Fruit fly (Drosophila melanogaster) whole organism, embryonic: ENCODE data around the gene CG8149.

ENCODE experiments used
- Asciz ChIP-seq: fragments of 200-800 bp; sonication (Bioruptor generic); optimal IDR thresholded peaks from 2 replicates; lab custom pipeline; 2017; ENCODE audit warnings: missing biosample characterization, mild to moderate bottlenecking, missing genetic modification characterization, missing genetic modification reagents
- B-H1 ChIP-seq: fragments of 200-800 bp; sonication (Bioruptor generic); IDR thresholded peaks from 3 replicates; pipeline ENCODE4 v1.3.6; 2022; ENCODE audit warnings: missing biosample characterization, missing genetic modification characterization
- CG12104 ChIP-seq: fragments of 200-800 bp; sonication (Bioruptor generic); optimal IDR thresholded peaks from 3 replicates; lab custom pipeline; 2016; ENCODE audit warnings: missing biosample characterization, missing genetic modification characterization
- CG1233 ChIP-seq: fragments of 200-800 bp; sonication (Bioruptor generic); optimal IDR thresholded peaks from 4 replicates; lab custom pipeline; 2018; ENCODE audit warnings: missing biosample characterization, mild to moderate bottlenecking, missing genetic modification characterization
- CG12744 ChIP-seq: fragments of 200-800 bp; sonication (Bioruptor generic); optimal IDR thresholded peaks from 2 replicates; lab custom pipeline; 2016; ENCODE audit warnings: missing biosample characterization, missing genetic modification characterization
- CG13287 ChIP-seq: fragments of 200-800 bp; sonication (Bioruptor generic); IDR thresholded peaks from 2 replicates; pipeline ENCODE4 v1.3.6; 2022; ENCODE audit warnings: missing biosample characterization, missing genetic modification characterization; ENCODE audit not compliant: partially characterized antibody
- CG1647 ChIP-seq: fragments of 200-800 bp; sonication (Bioruptor generic); optimal IDR thresholded peaks from 3 replicates; lab custom pipeline; 2016; ENCODE audit warnings: missing biosample characterization, missing genetic modification characterization
- CG17385 ChIP-seq: fragments of 200-800 bp; sonication (Bioruptor generic); optimal IDR thresholded peaks from 3 replicates; lab custom pipeline; 2018; ENCODE audit warnings: missing biosample characterization, mild to moderate bottlenecking, missing genetic modification characterization
- CG30431 ChIP-seq: fragments of 200-800 bp; sonication (Bioruptor generic); optimal IDR thresholded peaks from 2 replicates; lab custom pipeline; 2017; ENCODE audit warnings: missing biosample characterization, missing genetic modification characterization
- CG31224 ChIP-seq: fragments of 200-800 bp; sonication (Bioruptor generic); IDR thresholded peaks from 2 replicates; pipeline ENCODE4 v1.3.6; 2022; ENCODE audit warnings: missing biosample characterization, missing genetic modification characterization
- CG3163 ChIP-seq: fragments of 200-800 bp; sonication (Bioruptor generic); optimal IDR thresholded peaks from 3 replicates; lab custom pipeline; 2016; ENCODE audit warnings: missing biosample characterization, missing genetic modification characterization
- CG3726 ChIP-seq: fragments of 200-800 bp; sonication (Bioruptor generic); IDR thresholded peaks from 3 replicates; pipeline ENCODE4, ENCODE4 v1.3.6; 2022; ENCODE audit warnings: missing biosample characterization, missing genetic modification characterization
- CG3847 ChIP-seq: fragments of 200-800 bp; sonication (Bioruptor generic); IDR thresholded peaks from 2 replicates; pipeline ENCODE4 v1.3.6; 2022; ENCODE audit warnings: missing biosample characterization, missing genetic modification characterization
- CG43689 ChIP-seq: fragments of 200-800 bp; sonication (Bioruptor generic); IDR thresholded peaks from 2 replicates; pipeline ENCODE4 v1.3.6; 2022; ENCODE audit warnings: missing biosample characterization, missing genetic modification characterization
- CG5245 ChIP-seq: fragments of 200-800 bp; sonication (Bioruptor generic); optimal IDR thresholded peaks from 3 replicates; lab custom pipeline; 2016; ENCODE audit warnings: missing biosample characterization, missing genetic modification characterization
- CG6272 ChIP-seq: fragments of 200-800 bp; sonication (Bioruptor generic); IDR thresholded peaks from 2 replicates; pipeline ENCODE4 v1.3.6; 2022; ENCODE audit warnings: missing biosample characterization, missing genetic modification characterization
- CG6791 ChIP-seq: fragments of 200-800 bp; sonication (Bioruptor generic); IDR thresholded peaks from 3 replicates; pipeline ENCODE4 v1.3.6; 2022; ENCODE audit warnings: missing biosample characterization, missing genetic modification characterization; ENCODE audit not compliant: partially characterized antibody
- CG9215 ChIP-seq: fragments of 200-800 bp; sonication (Bioruptor generic); IDR thresholded peaks from 2 replicates; pipeline ENCODE4 v1.3.6; 2022; ENCODE audit warnings: missing biosample characterization, missing genetic modification characterization
- D19B ChIP-seq: fragments of 200-800 bp; sonication (Bioruptor generic); optimal IDR thresholded peaks from 2 replicates; lab custom pipeline; 2017; ENCODE audit warnings: missing biosample characterization, mild to moderate bottlenecking, missing genetic modification characterization
- Dref ChIP-seq: fragments of 200-800 bp; sonication (Bioruptor generic); IDR thresholded peaks from 2 replicates; pipeline ENCODE4 v1.3.6; 2022; ENCODE audit warnings: missing biosample characterization, missing genetic modification characterization
- Ets97D ChIP-seq: fragments of 200-800 bp; sonication (Bioruptor generic); optimal IDR thresholded peaks from 3 replicates; lab custom pipeline; 2016; ENCODE audit warnings: missing biosample characterization, missing genetic modification characterization
- Fer1 ChIP-seq: fragments of 200-800 bp; sonication (Bioruptor generic); optimal IDR thresholded peaks from 2 replicates; lab custom pipeline; 2017; ENCODE audit warnings: missing biosample characterization, mild to moderate bottlenecking, missing genetic modification characterization
- Fer3 ChIP-seq: fragments of 200-800 bp; sonication (Bioruptor generic); optimal IDR thresholded peaks from 2 replicates; lab custom pipeline; 2018; ENCODE audit warnings: missing biosample characterization, mild to moderate bottlenecking, missing genetic modification characterization, moderate library complexity
- Jarid2 ChIP-seq: fragments of 200-800 bp; sonication (Bioruptor generic); optimal IDR thresholded peaks from 3 replicates; lab custom pipeline; 2017; ENCODE audit warnings: mild to moderate bottlenecking, missing biosample characterization, missing genetic modification reagents, missing genetic modification characterization
- Lpt ChIP-seq: fragments of >200 bp; optimal IDR thresholded peaks from 2 replicates; lab custom pipeline; 2018; ENCODE audit warnings: missing biosample characterization, missing genetic modification characterization
- Mes4 ChIP-seq: fragments of 200-800 bp; sonication (Bioruptor generic); optimal IDR thresholded peaks from 2 replicates; lab custom pipeline; 2016; ENCODE audit warnings: missing biosample characterization, missing genetic modification characterization
- Mrtf ChIP-seq: fragments of 200-800 bp; sonication (Bioruptor generic); IDR thresholded peaks from 3 replicates; pipeline ENCODE4 v1.3.6; 2022; ENCODE audit warnings: missing biosample characterization, missing genetic modification characterization
- Myb ChIP-seq: fragments of 200-800 bp; sonication (Bioruptor generic); optimal IDR thresholded peaks from 2 replicates; lab custom pipeline; 2016; ENCODE audit warnings: missing biosample characterization, missing genetic modification characterization
- Taf1 ChIP-seq: fragments of 200-800 bp; sonication (Bioruptor generic); IDR thresholded peaks from 2 replicates; pipeline ENCODE4 v1.3.6; 2022; ENCODE audit warnings: missing biosample characterization, missing genetic modification characterization
- Xrp1 ChIP-seq: fragments of 200-800 bp; sonication (Bioruptor generic); IDR thresholded peaks from 2 replicates; pipeline ENCODE4 v1.3.6; 2022; ENCODE audit warnings: missing biosample characterization, missing genetic modification characterization
- caup ChIP-seq: fragments of 200-800 bp; sonication (Bioruptor generic); optimal IDR thresholded peaks from 3 replicates; lab custom pipeline; 2017; ENCODE audit warnings: missing biosample characterization, mild to moderate bottlenecking, missing genetic modification characterization, moderate library complexity; ENCODE audit not compliant: severe bottlenecking
- chif ChIP-seq, 2 experiments: fragments of 200-800 bp; sonication (Bioruptor generic); optimal IDR thresholded peaks; 3 replicates each; lab custom pipeline; 2016; ENCODE audit warnings: missing biosample characterization in 2 of 2, missing genetic modification characterization in 2 of 2
- crol ChIP-seq: fragments of 200-800 bp; sonication (Bioruptor generic); IDR thresholded peaks from 2 replicates; pipeline ENCODE4 v1.3.6; 2022; ENCODE audit warnings: missing biosample characterization, missing genetic modification characterization
- emc ChIP-seq: fragments of 200-800 bp; sonication (Bioruptor generic); optimal IDR thresholded peaks from 2 replicates; lab custom pipeline; 2016; ENCODE audit warnings: missing biosample characterization, missing genetic modification characterization
- fd3F ChIP-seq: fragments of 200-800 bp; sonication (Bioruptor generic); optimal IDR thresholded peaks from 2 replicates; lab custom pipeline; 2018; ENCODE audit warnings: missing biosample characterization, mild to moderate bottlenecking, missing genetic modification characterization, moderate library complexity
- fru ChIP-seq: fragments of >200 bp; optimal IDR thresholded peaks from 2 replicates; lab custom pipeline; 2017
- gcm ChIP-seq: fragments of 200-800 bp; sonication (Bioruptor generic); optimal IDR thresholded peaks from 2 replicates; lab custom pipeline; 2019; ENCODE audit warnings: missing biosample characterization, mild to moderate bottlenecking, missing genetic modification characterization, moderate library complexity
- gro ChIP-seq: fragments of 200-800 bp; sonication (Bioruptor generic); optimal IDR thresholded peaks from 2 replicates; lab custom pipeline; 2016; ENCODE audit warnings: missing biosample characterization, missing genetic modification characterization
- hth ChIP-seq: fragments of >200 bp; optimal IDR thresholded peaks from 2 replicates; lab custom pipeline; 2017; ENCODE audit warnings: inconsistent platforms
- ken ChIP-seq: fragments of 200-800 bp; sonication (Bioruptor generic); IDR thresholded peaks from 3 replicates; pipeline ENCODE4 v1.3.6; 2022; ENCODE audit warnings: missing biosample characterization, missing genetic modification characterization
- kni ChIP-seq: fragments of 200-800 bp; sonication (Bioruptor generic); optimal IDR thresholded peaks from 3 replicates; lab custom pipeline; 2017; ENCODE audit warnings: mild to moderate bottlenecking, missing biosample characterization, missing genetic modification reagents, missing genetic modification characterization
- lilli ChIP-seq: fragments of 200-800 bp; sonication (Bioruptor generic); optimal IDR thresholded peaks from 3 replicates; lab custom pipeline; 2016; ENCODE audit warnings: missing biosample characterization, missing genetic modification characterization
- mam ChIP-seq: fragments of 200-800 bp; sonication (Bioruptor generic); optimal IDR thresholded peaks from 3 replicates; lab custom pipeline; 2016; ENCODE audit warnings: missing biosample characterization, missing genetic modification characterization
- mirr ChIP-seq: fragments of 200-800 bp; sonication (Bioruptor generic); optimal IDR thresholded peaks from 3 replicates; lab custom pipeline; 2018; ENCODE audit warnings: missing biosample characterization, mild to moderate bottlenecking, missing genetic modification characterization
- pan ChIP-seq, 4 experiments: fragments of >200 bp in 3 of 4; fragments of 200-800 bp in 1 of 4; sonication (Bioruptor generic) in 1 of 4; optimal IDR thresholded peaks in 3 of 4; IDR thresholded peaks in 1 of 4; 2 replicates each; pipeline versions ENCODE4 v1.3.6 to Lab custom; 2017 to 2022; ENCODE audit warnings: missing biosample characterization in 2 of 4, missing genetic modification characterization in 2 of 4, mixed read lengths in 1 of 4
- pnt ChIP-seq: fragments of 200-800 bp; sonication (Bioruptor generic); optimal IDR thresholded peaks from 3 replicates; lab custom pipeline; 2016; ENCODE audit warnings: missing biosample characterization, missing genetic modification characterization
- slbo ChIP-seq: fragments of 200-800 bp; sonication (Bioruptor generic); IDR thresholded peaks from 2 replicates; pipeline ENCODE4 v1.3.6; 2022; ENCODE audit warnings: missing biosample characterization, missing genetic modification characterization
- sr ChIP-seq: fragments of 200-800 bp; sonication (Bioruptor generic); IDR thresholded peaks from 3 replicates; pipeline ENCODE4 v1.3.6; 2022; ENCODE audit warnings: missing biosample characterization, missing genetic modification characterization
- tgo ChIP-seq: fragments of 200-800 bp; sonication (Bioruptor generic); IDR thresholded peaks from 3 replicates; pipeline ENCODE4 v1.3.6; 2022; ENCODE audit warnings: missing biosample characterization, missing genetic modification characterization

The CG8149 gene

DNA sequence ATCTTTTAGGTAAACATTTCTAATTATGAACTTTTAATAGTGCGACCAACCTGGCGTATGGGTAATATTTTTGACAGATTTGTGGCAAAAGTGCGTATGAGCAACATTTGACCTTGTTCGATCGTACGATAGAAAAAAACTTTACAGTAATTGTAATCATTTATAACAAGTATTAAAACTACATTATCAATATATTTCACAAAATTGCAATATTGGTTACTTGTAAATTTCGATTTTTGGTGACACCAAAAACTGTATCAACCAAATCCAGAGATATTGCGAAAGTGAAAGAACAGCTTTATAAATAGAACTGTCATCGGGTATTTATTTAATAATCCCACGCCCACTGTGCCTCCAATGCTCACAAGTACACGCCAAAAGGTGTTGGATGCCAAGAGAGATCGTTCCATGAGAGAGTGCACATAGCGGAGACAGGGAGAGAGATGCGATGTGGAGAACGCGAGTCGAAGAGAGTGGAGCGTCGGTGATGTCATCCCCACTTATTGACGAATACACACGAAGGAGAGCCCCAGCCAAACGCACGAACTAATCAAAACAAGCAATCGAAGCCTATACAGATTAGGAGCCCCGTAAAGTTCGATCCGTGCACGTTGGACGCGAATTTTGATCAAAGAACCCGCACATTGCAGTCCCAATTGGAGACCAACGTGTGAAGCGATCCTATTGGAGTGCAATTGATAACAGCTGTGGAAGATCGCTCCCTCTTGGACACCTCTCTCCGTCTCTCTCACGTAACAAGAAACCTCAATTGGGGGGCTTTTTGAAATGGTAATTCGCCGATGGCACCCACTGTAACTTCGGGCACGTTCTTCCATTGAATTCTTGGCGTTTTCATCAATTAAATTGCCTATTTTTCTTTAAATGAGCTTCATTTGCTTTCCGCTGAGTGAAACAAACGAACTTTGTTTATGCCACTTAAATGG lies 29.0 kb downstream of the CG8149 start (continued):
- TF ChIP-seq Dref (GFP tag; lab: Robert Waterston, UW) (no peak), caup (GFP tag; lab: Kevin White, UChicago) (peak; percentile 95), fd3F (GFP tag; lab: Kevin White, UChicago) (peak; percentile 94), CG3163 (peak; percentile 63), CG6272 (GFP tag; lab: Robert Waterston, UW) (peak; percentile 82), Fer3 (tag; lab: Kevin White, UChicago) (peak; percentile 89), CG3847 (GFP tag; lab: Robert Waterston, UW) (peak; percentile 90), Lpt (GFP tag; lab: Kevin White, UChicago) (no peak), CG1233 (GFP tag; lab: Kevin White, UChicago) (peak; percentile 96), tgo (GFP tag; lab: Robert Waterston, UW) (peak; percentile 92), Taf1 (GFP tag; lab: Robert Waterston, UW) (peak; percentile 85), lilli (GFP tag; lab: Kevin White, UChicago) (peak; percentile 96), sr (GFP tag; lab: Robert Waterston, UW) (peak; percentile 64; the same call in 1 of the 3 replicates), CG12744 (GFP tag; lab: Kevin White, UChicago) (peak; percentile 88), ken (GFP tag; lab: Robert Waterston, UW) (peak; percentile 78), mam (GFP tag; lab: Kevin White, UChicago) (peak; percentile 92), fru (lab: Kevin White, UChicago) (no peak), gcm (GFP tag; lab: Kevin White, UChicago) (peak; percentile 95), pan (optimal IDR thresholded peaks at IDR 0.05; lab: Kevin White, UChicago) (no peak), pan (GFP tag; optimal IDR thresholded peaks at IDR 0.05 in 1 of 2, IDR thresholded peaks at IDR 0.05 in 1 of 2) (peak in 1 of 2 experiments; percentile 86), B-H1 (peak; percentile 79), Asciz (GFP tag; lab: Kevin White, UChicago) (peak; percentile 95), emc (GFP tag; lab: Kevin White, UChicago) (peak; percentile 87), CG1647 (GFP tag; lab: Kevin White, UChicago) (peak; percentile 87), D19B (GFP tag; lab: Kevin White, UChicago) (peak; percentile 94), pnt (peak; percentile 91), Fer1 (peak; percentile 97), CG13287 (no peak; the same call in 1 of the 2 replicates), CG30431 (GFP tag; lab: Kevin White, UChicago) (peak; percentile 89), crol (GFP tag; lab: Robert Waterston, UW) (no peak), Myb (GFP tag; lab: Kevin White, UChicago) (peak; percentile 81), mirr (GFP tag; lab: Kevin White, UChicago) (peak; percentile 80), CG6791 (GFP tag; lab: Robert Waterston, UW) (no peak), CG12104 (GFP tag; lab: Kevin White, UChicago) (peak; percentile 97), gro (peak; percentile 92), kni (peak; percentile 88), slbo (peak; percentile 90), Jarid2 (GFP tag; lab: Kevin White, UChicago) (peak; percentile 82), Ets97D (GFP tag; lab: Kevin White, UChicago) (peak; percentile 74), CG9215 (GFP tag; lab: Robert Waterston, UW) (peak; percentile 92), CG5245 (GFP tag; lab: Kevin White, UChicago) (peak; percentile 84), CG17385 (GFP tag; lab: Kevin White, UChicago) (peak; percentile 93), Mrtf (GFP tag; lab: Robert Waterston, UW) (peak; percentile 83; the same call in 2 of the 3 replicates), CG43689 (GFP tag; lab: Robert Waterston, UW) (peak; percentile 61), hth (lab: Kevin White, UChicago) (no peak), chif (GFP tag; optimal IDR thresholded peaks at IDR 0.05; lab: Kevin White, UChicago) (peak; percentile 89 to 90), Xrp1 (GFP tag; lab: Robert Waterston, UW) (peak; percentile 85), CG3726 (GFP tag; lab: Robert Waterston, UW) (peak; percentile 62; the same call in 1 of the 3 replicates), CG31224 (GFP tag; lab: Robert Waterston, UW) (peak; percentile 81; the same call in 1 of the 2 replicates), Mes4 (GFP tag; lab: Kevin White, UChicago) (peak; percentile 89)
